Worm (Caenorhabditis elegans): ENCODE data around the gene trpp-6.

ce11 chrV:10002720-10003119 is 11.0 kb downstream of the trpp-6 start:
- TF ChIP-seq ceh-9 (tag; optimal IDR thresholded peaks at IDR 0.05): no peak
- TF ChIP-seq mdl-1 (tag; optimal IDR thresholded peaks at IDR 0.05): no peak
- no peak for TF ChIP-seq nhr-67 (tag; optimal IDR thresholded peaks at IDR 0.05)
- no peak for TF ChIP-seq nhr-77 (tag; optimal IDR thresholded peaks at IDR 0.05)
- TF ChIP-seq fos-1 (tag; optimal IDR thresholded peaks at IDR 0.05): no peak
- no peak for TF ChIP-seq nhr-28 (tag; optimal IDR thresholded peaks at IDR 0.05)
